Worm (Caenorhabditis elegans): ENCODE data around the gene pitr-2.

Gene pitr-2

ce11 chrV:9098280-9098973 is 39.1 kb downstream of the pitr-2 start, which contains the start of gene F21C10.9:
TSS of gene F21C10.9 (minus strand) at chrV:9098696.
- TF ChIP-seq tbx-2 (tag; optimal IDR thresholded peaks at IDR 0.05) = no peak
- no peak for TF ChIP-seq ets-4 (tag; optimal IDR thresholded peaks at IDR 0.05)
- no peak for TF ChIP-seq mec-3 (tag; optimal IDR thresholded peaks at IDR 0.05; ENCODE audit: borderline replicate concordance)
- no peak for TF ChIP-seq ama-1 (optimal IDR thresholded peaks at IDR 0.05)
- no peak for TF ChIP-seq lim-6 (tag; optimal IDR thresholded peaks at IDR 0.05)
- no peak for TF ChIP-seq hlh-8 (tag; optimal IDR thresholded peaks at IDR 0.05)
- TF ChIP-seq elt-2 (tag; optimal IDR thresholded peaks at IDR 0.05) = no peak
- TF ChIP-seq hlh-15 (tag; optimal IDR thresholded peaks at IDR 0.05) = no peak
- no peak for TF ChIP-seq hlh-30 (tag; optimal IDR thresholded peaks at IDR 0.05; ENCODE audit: insufficient read depth)
- TF ChIP-seq ceh-19 (GFP tag; optimal IDR thresholded peaks at IDR 0.05) = no peak
- no peak for TF ChIP-seq che-1 (tag; optimal IDR thresholded peaks at IDR 0.05)
- no peak for TF ChIP-seq unc-55 (GFP tag; optimal IDR thresholded peaks at IDR 0.05)
- TF ChIP-seq tbx-7 (tag; optimal IDR thresholded peaks at IDR 0.05) = no peak
- no peak for TF ChIP-seq unc-86 (tag; optimal IDR thresholded peaks at IDR 0.05)
- TF ChIP-seq pax-1 (tag; optimal IDR thresholded peaks at IDR 0.05) = no peak

DNA sequence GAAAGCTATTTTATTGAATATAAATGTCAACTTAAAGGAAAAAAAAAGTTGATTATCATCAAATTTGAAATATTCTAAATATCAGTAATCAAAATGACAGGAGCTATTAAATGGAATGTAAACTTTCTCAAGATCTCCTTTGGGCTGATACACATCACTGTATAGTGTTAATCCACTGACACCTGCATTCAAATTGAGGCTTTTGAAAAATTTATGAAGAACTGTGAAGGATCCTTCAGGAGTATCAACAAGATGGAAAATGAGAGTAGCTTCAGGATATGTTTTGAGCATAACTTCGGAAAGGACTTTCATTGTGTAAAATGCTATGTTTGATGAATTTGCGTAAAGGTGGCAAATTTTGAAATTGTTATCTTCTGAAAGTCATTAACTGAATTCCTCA is 40.3 kb downstream of the pitr-2 start:
- TF ChIP-seq sox-2 (GFP tag; IDR thresholded peaks at IDR 0.05) = no peak
- TF ChIP-seq ztf-16 (tag; optimal IDR thresholded peaks at IDR 0.05) = no peak
- TF ChIP-seq madf-2 (tag; optimal IDR thresholded peaks at IDR 0.05) = no peak
- TF ChIP-seq pax-1 (tag; optimal IDR thresholded peaks at IDR 0.05) = no peak
- no peak for TF ChIP-seq K09A11.1 (tag; optimal IDR thresholded peaks at IDR 0.05; ENCODE audit: insufficient read depth)
- no peak for TF ChIP-seq nfya-1 (tag; optimal IDR thresholded peaks at IDR 0.05)

ce11 chrV:9096674-9097073 is 40.8 kb downstream of the pitr-2 start:
- no peak for TF ChIP-seq sox-4 (tag; optimal IDR thresholded peaks at IDR 0.05)

- TF ChIP-seq tbx-7 (tag; optimal IDR thresholded peaks at IDR 0.05) (no peak), unc-42 (tag; optimal IDR thresholded peaks at IDR 0.05) (peak; percentile 67), ceh-9 (tag; optimal IDR thresholded peaks at IDR 0.05) (no peak), T23F11.4 (GFP tag; optimal IDR thresholded peaks at IDR 0.05) (no peak), fkh-6 (tag; optimal IDR thresholded peaks at IDR 0.05) (no peak), sox-4 (tag; optimal IDR thresholded peaks at IDR 0.05) (no peak), ceh-18 (tag; optimal IDR thresholded peaks at IDR 0.05) (peak; percentile 73), ztf-16 (tag; optimal IDR thresholded peaks at IDR 0.05) (no peak), rnt-1 (tag; optimal IDR thresholded peaks at IDR 0.05) (peak; percentile 66), ceh-6 (GFP tag; optimal IDR thresholded peaks at IDR 0.05) (no peak), ceh-45 (GFP tag; IDR thresholded peaks at IDR 0.05) (no peak), ceh-31 (tag; optimal IDR thresholded peaks at IDR 0.05) (peak; percentile 41), lin-11 (tag; optimal IDR thresholded peaks at IDR 0.05) (no peak), pat-9 (tag; optimal IDR thresholded peaks at IDR 0.05) (no peak), C38D4.7 (GFP tag; optimal IDR thresholded peaks at IDR 0.05) (no peak), ceh-2 (tag; optimal IDR thresholded peaks at IDR 0.05) (no peak), sdc-2 (tag; optimal IDR thresholded peaks at IDR 0.05) (no peak), pha-2 (tag; optimal IDR thresholded peaks at IDR 0.05) (no peak), sox-2 (GFP tag; IDR thresholded peaks at IDR 0.05) (peak; percentile 40; the same call in 1 of the 2 replicates), F13H6.1 (tag; optimal IDR thresholded peaks at IDR 0.05) (no peak), syd-9 (tag; optimal IDR thresholded peaks at IDR 0.05) (peak; percentile 15), dve-1 (tag; optimal IDR thresholded peaks at IDR 0.05) (peak; percentile 37), gmeb-2 (tag; optimal IDR thresholded peaks at IDR 0.05) (no peak), tbx-2 (tag; optimal IDR thresholded peaks at IDR 0.05) (peak; percentile 85), unc-55 (GFP tag; optimal IDR thresholded peaks at IDR 0.05) (peak; percentile 84), pqm-1 (tag; optimal IDR thresholded peaks at IDR 0.05) (no peak), nfya-1 (tag; optimal IDR thresholded peaks at IDR 0.05) (peak; percentile 76), fkh-10 (GFP tag; optimal IDR thresholded peaks at IDR 0.05) (no peak), hlh-15 (tag; optimal IDR thresholded peaks at IDR 0.05) (no peak), ref-2 (tag; optimal IDR thresholded peaks at IDR 0.05) (peak; percentile 74), nhr-11 (tag; optimal IDR thresholded peaks at IDR 0.05) (no peak), pha-4 (tag; optimal IDR thresholded peaks at IDR 0.05) (no peak)
Measured at ce11 chrV:9095613-9096317, 41.8 kb downstream of the pitr-2 start, which contains the start of gene F21C10.10. TSS of gene F21C10.10 (plus strand) at chrV:9096267.
